Worm (Caenorhabditis elegans) whole organism, L4 larva: ENCODE results near the gene F38B7.2.

Experiments used
- F37D6.2 ChIP-seq: sonication (generic microtip); optimal IDR thresholded peaks from 2 replicates; lab custom pipeline; 2016; ENCODE audit warnings: mild to moderate bottlenecking, missing genetic modification characterization, missing compliant biosample characterization
- ZK546.5 ChIP-seq, 2 experiments: sonication (generic microtip); optimal IDR thresholded peaks; 2 replicates each; lab custom pipeline; 2017; ENCODE audit warnings: missing biosample characterization in 2 of 2, missing genetic modification characterization in 2 of 2
- aly-2 ChIP-seq: sonication (generic microtip); optimal IDR thresholded peaks from 2 replicates; lab custom pipeline; 2018; ENCODE audit warnings: missing biosample characterization, missing genetic modification characterization
- ceh-20 ChIP-seq: fragments of 200-800 bp; sonication (Bioruptor generic); IDR thresholded peaks from 2 replicates; pipeline ENCODE4 v1.3.6; 2022; ENCODE audit warnings: missing genetic modification reagents, missing genetic modification characterization, missing compliant biosample characterization
- dmd-8 ChIP-seq: fragments of 200-800 bp; sonication (Bioruptor generic); IDR thresholded peaks from 2 replicates; pipeline ENCODE4 v1.3.6; 2022; ENCODE audit warnings: missing genetic modification characterization, missing compliant biosample characterization
- lsy-2 ChIP-seq, 2 experiments: fragments of 150-350 bp in 1 of 2; sonication (generic microtip) in 1 of 2; optimal IDR thresholded peaks; 2 replicates each; lab custom pipeline; 2014 to 2017; ENCODE audit warnings: missing biosample characterization in 2 of 2, missing genetic modification characterization in 2 of 2
- nhr-42 ChIP-seq: fragments of 200-800 bp; sonication (Bioruptor generic); IDR thresholded peaks from 2 replicates; pipeline ENCODE4 v1.3.6; 2022; ENCODE audit warnings: missing genetic modification characterization, missing compliant biosample characterization
- pha-4 ChIP-seq, 2 experiments: fragments of 150-350 bp in 1 of 2; fragments of 200-800 bp in 1 of 2; sonication (Bioruptor generic) in 1 of 2; IDR thresholded peaks in 1 of 2; optimal IDR thresholded peaks in 1 of 2; 2 replicates each; pipeline versions ENCODE4 v1.3.6 to Lab custom; 2014 to 2022; ENCODE audit warnings: missing genetic modification characterization in 2 of 2, missing genetic modification reagents in 2 of 2, missing biosample characterization in 1 of 2, missing compliant biosample characterization in 1 of 2
- php-3 ChIP-seq: fragments of 200-800 bp; sonication (Bioruptor generic); IDR thresholded peaks from 2 replicates; pipeline ENCODE4 v1.3.6; 2022; ENCODE audit warnings: missing genetic modification reagents, missing genetic modification characterization, missing compliant biosample characterization
- zag-1 ChIP-seq: fragments of 150-350 bp; optimal IDR thresholded peaks from 2 replicates; lab custom pipeline; 2014; ENCODE audit warnings: missing biosample characterization, missing genetic modification characterization

DNA sequence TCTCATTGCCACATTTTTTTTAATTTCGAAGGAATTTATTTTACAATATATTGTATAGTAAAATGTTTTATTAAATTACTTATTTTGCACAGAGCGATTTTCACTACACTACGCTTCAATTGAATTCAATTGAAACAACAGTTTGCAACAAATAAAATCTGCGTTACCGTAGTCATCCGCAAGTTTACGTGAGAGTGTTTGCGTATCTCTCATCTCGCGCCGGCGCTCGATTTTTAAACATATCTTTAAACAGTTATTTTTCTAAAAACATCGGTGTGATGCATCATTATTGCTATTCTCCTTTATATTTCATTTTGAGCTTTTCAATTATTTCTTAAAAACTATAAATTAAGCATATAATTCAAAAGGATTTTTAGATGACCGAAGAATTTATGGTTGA lies 10.5 kb downstream of the F38B7.2 start, which contains the start of gene duo-1:
- TF ChIP-seq lsy-2 (tag; optimal IDR thresholded peaks at IDR 0.05; lab: Kevin White, UChicago) (no peak), aly-2 (tag; lab: Kevin White, UChicago) (no peak), ZK546.5 (tag; optimal IDR thresholded peaks at IDR 0.05; lab: Kevin White, UChicago) (no peak), php-3 (GFP tag; lab: Robert Waterston, UW) (no peak), dmd-8 (GFP tag; lab: Robert Waterston, UW) (no peak), zag-1 (no peak), ceh-20 (GFP tag; lab: Robert Waterston, UW) (no peak), nhr-42 (GFP tag; lab: Robert Waterston, UW) (no peak), pha-4 (GFP tag; IDR thresholded peaks at IDR 0.05; lab: Robert Waterston, UW) (no peak), pha-4 (tag; optimal IDR thresholded peaks at IDR 0.05; lab: Kevin White, UChicago) (no peak), F37D6.2 (tag; lab: Kevin White, UChicago) (no peak)
